Worm (Caenorhabditis elegans) whole organism, early embryonic: Measurements from ENCODE around the gene mak-1.
A peak's percentile ranks its signal among the peaks of the same experiment; 100 is the strongest.

Source experiments
- B0310.2 ChIP-seq: sonication (generic microtip); optimal IDR thresholded peaks from 2 replicates; lab custom pipeline; 2016; ENCODE audit warnings: mild to moderate bottlenecking, missing genetic modification characterization, missing compliant biosample characterization
- F13C5.2 ChIP-seq: sonication (generic microtip); optimal IDR thresholded peaks from 2 replicates; lab custom pipeline; 2017; ENCODE audit warnings: mild to moderate bottlenecking, missing genetic modification characterization, inconsistent platforms, missing compliant biosample characterization
- aly-1 ChIP-seq: sonication (generic microtip); optimal IDR thresholded peaks from 2 replicates; lab custom pipeline; 2016; ENCODE audit warnings: missing genetic modification characterization, missing compliant biosample characterization
- ama-1 ChIP-seq: fragments of 150-350 bp; optimal IDR thresholded peaks from 2 replicates; lab custom pipeline; 2014
- ceh-13 ChIP-seq: fragments of 200-800 bp; sonication (Bioruptor generic); optimal IDR thresholded peaks from 2 replicates; lab custom pipeline; 2018; ENCODE audit warnings: mild to moderate bottlenecking, missing genetic modification characterization, missing compliant biosample characterization
- ceh-36 ChIP-seq: sonication (generic microtip); optimal IDR thresholded peaks from 2 replicates; lab custom pipeline; 2016; ENCODE audit warnings: missing genetic modification characterization, inconsistent platforms, missing compliant biosample characterization
- ets-7 ChIP-seq: sonication (generic microtip); optimal IDR thresholded peaks from 2 replicates; lab custom pipeline; 2016; ENCODE audit warnings: missing genotype, missing genetic modification characterization, missing compliant biosample characterization
- flt-1 ChIP-seq: fragments of 200-800 bp; sonication (Bioruptor generic); IDR thresholded peaks from 2 replicates; pipeline ENCODE4 v1.3.6; 2022; ENCODE audit warnings: missing genetic modification characterization, missing compliant biosample characterization
- hmbx-1 ChIP-seq: sonication (generic microtip); optimal IDR thresholded peaks from 2 replicates; lab custom pipeline; 2016; ENCODE audit warnings: mild to moderate bottlenecking, missing genetic modification characterization, missing compliant biosample characterization
- hmg-4 ChIP-seq: fragments of 200-800 bp; sonication (Bioruptor generic); optimal IDR thresholded peaks from 2 replicates; lab custom pipeline; 2018; ENCODE audit warnings: mild to moderate bottlenecking, missing genetic modification characterization, missing compliant biosample characterization
- hnd-1 ChIP-seq: sonication (generic microtip); optimal IDR thresholded peaks from 2 replicates; lab custom pipeline; 2016; ENCODE audit warnings: missing genetic modification characterization, missing compliant biosample characterization
- pes-1 ChIP-seq: fragments of 200-800 bp; sonication (Bioruptor generic); IDR thresholded peaks from 2 replicates; pipeline ENCODE4 v1.3.6; 2022; ENCODE audit warnings: missing genetic modification reagents, missing genetic modification characterization, missing compliant biosample characterization
- scrt-1 ChIP-seq: fragments of 200-800 bp; sonication (Bioruptor generic); IDR thresholded peaks from 2 replicates; pipeline ENCODE4 v1.3.6; 2022; ENCODE audit warnings: missing genetic modification characterization, missing compliant biosample characterization
- sea-1 ChIP-seq: fragments of 200-800 bp; sonication (Bioruptor generic); conservative IDR thresholded peaks from 2 replicates; pipeline ENCODE4 v1.3.6; 2022; ENCODE audit warnings: missing genetic modification characterization, missing compliant biosample characterization
- tbx-11 ChIP-seq: fragments of 200-800 bp; sonication (Bioruptor generic); IDR thresholded peaks from 2 replicates; pipeline ENCODE4 v1.3.6; 2022; ENCODE audit warnings: missing genetic modification characterization, missing compliant biosample characterization
- tbx-37 ChIP-seq: fragments of 200-800 bp; sonication (Bioruptor generic); conservative IDR thresholded peaks from 2 replicates; pipeline ENCODE4 v1.3.6; 2022; ENCODE audit warnings: missing genetic modification reagents, missing genetic modification characterization, missing compliant biosample characterization
- tra-4 ChIP-seq: sonication (generic microtip); optimal IDR thresholded peaks from 2 replicates; lab custom pipeline; 2017; ENCODE audit warnings: missing genetic modification characterization, missing compliant biosample characterization

mak-1 gene

ce11 chrII:8783451-8783967 is 39.6 kb downstream of the mak-1 start, which contains the start of gene sgn-1:
sgn-1 (minus strand) TSS chrII:8783670.
- no peak for TF ChIP-seq tbx-37 (GFP tag; lab: Robert Waterston, UW)
- TF ChIP-seq scrt-1 (GFP tag; lab: Robert Waterston, UW): no peak
- TF ChIP-seq sea-1 (GFP tag; lab: Robert Waterston, UW): no peak
- TF ChIP-seq ceh-13 (GFP tag; lab: Kevin White, UChicago): no peak
- no peak for TF ChIP-seq flt-1 (GFP tag; lab: Robert Waterston, UW)

- TF ChIP-seq tbx-37 (GFP tag; lab: Robert Waterston, UW) (no peak), sea-1 (GFP tag; lab: Robert Waterston, UW) (no peak), hmg-4 (no peak)
Observed at ce11 chrII:8784235-8784928, 40.5 kb downstream of the mak-1 start.

ce11 chrII:8785875-8786274 is 42.0 kb downstream of the mak-1 start:
- TF ChIP-seq tbx-11 (GFP tag; lab: Robert Waterston, UW): no peak
- TF ChIP-seq aly-1: no peak
- TF ChIP-seq tbx-37 (GFP tag; lab: Robert Waterston, UW): no peak
- no peak for TF ChIP-seq ceh-13 (GFP tag; lab: Kevin White, UChicago)
- no peak for TF ChIP-seq hmbx-1 (tag; lab: Kevin White, UChicago)
- TF ChIP-seq scrt-1 (GFP tag; lab: Robert Waterston, UW): no peak
- TF ChIP-seq hnd-1 (tag; lab: Kevin White, UChicago): no peak
- TF ChIP-seq tra-4 (tag; lab: Kevin White, UChicago): no peak
- no peak for TF ChIP-seq F13C5.2 (tag; lab: Kevin White, UChicago)
- no peak for TF ChIP-seq hmg-4
- no peak for TF ChIP-seq flt-1 (GFP tag; lab: Robert Waterston, UW)
- TF ChIP-seq ama-1 (lab: Kevin White, UChicago): no peak

- TF ChIP-seq scrt-1 (GFP tag; lab: Robert Waterston, UW): 0 out of 2 replicates have a peak, but pooled peaks have one; percentile 44
- no peak for TF ChIP-seq flt-1 (GFP tag; lab: Robert Waterston, UW)
- peak; percentile 58 for TF ChIP-seq F13C5.2 (tag; lab: Kevin White, UChicago)
Observed at ce11 chrII:8787376-8787775, 43.5 kb downstream of the mak-1 start.

ce11 chrII:8788752-8789151 is 44.9 kb downstream of the mak-1 start:
- TF ChIP-seq pes-1 (GFP tag; lab: Robert Waterston, UW): no peak
- no peak for TF ChIP-seq F13C5.2 (tag; lab: Kevin White, UChicago)
- no peak for TF ChIP-seq tbx-37 (GFP tag; lab: Robert Waterston, UW)
- no peak for TF ChIP-seq ceh-13 (GFP tag; lab: Kevin White, UChicago)
- no peak for TF ChIP-seq hnd-1 (tag; lab: Kevin White, UChicago)
- no peak for TF ChIP-seq tra-4 (tag; lab: Kevin White, UChicago)
- no peak for TF ChIP-seq hmbx-1 (tag; lab: Kevin White, UChicago)
- TF ChIP-seq ama-1 (lab: Kevin White, UChicago): peak; percentile 19

- TF ChIP-seq sea-1 (GFP tag; lab: Robert Waterston, UW): no peak; the same call in 1 of the 2 replicates
- no peak for TF ChIP-seq tra-4 (tag; lab: Kevin White, UChicago)
- TF ChIP-seq ceh-13 (GFP tag; lab: Kevin White, UChicago): no peak
- TF ChIP-seq hnd-1 (tag; lab: Kevin White, UChicago): peak; percentile 19
- TF ChIP-seq hmbx-1 (tag; lab: Kevin White, UChicago): no peak
- TF ChIP-seq scrt-1 (GFP tag; lab: Robert Waterston, UW): no peak
- TF ChIP-seq B0310.2 (tag; lab: Kevin White, UChicago): peak; percentile 48
- no peak for TF ChIP-seq F13C5.2 (tag; lab: Kevin White, UChicago)
- peak; percentile 50 for TF ChIP-seq ama-1 (lab: Kevin White, UChicago)
- TF ChIP-seq hmg-4: peak; percentile 48
- no peak for TF ChIP-seq flt-1 (GFP tag; lab: Robert Waterston, UW)
- peak; percentile 31 for TF ChIP-seq aly-1
Observed at ce11 chrII:8789828-8790558, 46.1 kb downstream of the mak-1 start, which contains the start of gene F07H5.13. F07H5.13 (plus strand) TSS chrII:8790557.

ce11 chrII:8792640-8793039 is 48.8 kb downstream of the mak-1 start, which contains the start of gene idpa-2:
idpa-2 (minus strand) TSS chrII:8792740.
- TF ChIP-seq B0310.2 (tag; lab: Kevin White, UChicago): no peak
- TF ChIP-seq ceh-36: no peak
- TF ChIP-seq hmbx-1 (tag; lab: Kevin White, UChicago): no peak
- no peak for TF ChIP-seq tra-4 (tag; lab: Kevin White, UChicago)
- no peak for TF ChIP-seq pes-1 (GFP tag; lab: Robert Waterston, UW)
- TF ChIP-seq flt-1 (GFP tag; lab: Robert Waterston, UW): no peak
- TF ChIP-seq hnd-1 (tag; lab: Kevin White, UChicago): no peak
- TF ChIP-seq aly-1: no peak
- TF ChIP-seq F13C5.2 (tag; lab: Kevin White, UChicago): no peak
- TF ChIP-seq ama-1 (lab: Kevin White, UChicago): no peak
- TF ChIP-seq sea-1 (GFP tag; lab: Robert Waterston, UW): no peak
- no peak for TF ChIP-seq tbx-37 (GFP tag; lab: Robert Waterston, UW)
- TF ChIP-seq tbx-11 (GFP tag; lab: Robert Waterston, UW): no peak
- no peak for TF ChIP-seq scrt-1 (GFP tag; lab: Robert Waterston, UW)
- TF ChIP-seq ets-7 (tag; lab: Kevin White, UChicago): no peak
- TF ChIP-seq ceh-13 (GFP tag; lab: Kevin White, UChicago): no peak
- no peak for TF ChIP-seq hmg-4
